Fruit fly (Drosophila melanogaster): ENCODE measurements around the gene CG17261.
A peak's percentile ranks its signal among the peaks of the same experiment; 100 is the strongest.

Gene CG17261

dm6 chr2L:3044660-3045504 is 2.5 kb downstream of the CG17261 start:
- TF ChIP-seq N (GFP tag; optimal IDR thresholded peaks at IDR 0.05) (no peak), h (GFP tag; optimal IDR thresholded peaks at IDR 0.05) (peak; percentile 51), Rel (GFP tag; optimal IDR thresholded peaks at IDR 0.05) (no peak), Rel (tag; optimal IDR thresholded peaks at IDR 0.05) (peak; percentile 95), OdsH (GFP tag; optimal IDR thresholded peaks at IDR 0.05) (no peak), fru (GFP tag; optimal IDR thresholded peaks at IDR 0.05) (no peak), Hnf4 (GFP tag; optimal IDR thresholded peaks at IDR 0.05) (no peak), usp (GFP tag; optimal IDR thresholded peaks at IDR 0.05) (no peak), Jra (GFP tag; optimal IDR thresholded peaks at IDR 0.05) (no peak), dsf (GFP tag; optimal IDR thresholded peaks at IDR 0.05; ENCODE audit: borderline replicate concordance) (no peak), Hr83 (GFP tag; optimal IDR thresholded peaks at IDR 0.05; ENCODE audit: poor library complexity, severe bottlenecking) (peak; percentile 2)

- TF ChIP-seq psq (GFP tag; optimal IDR thresholded peaks at IDR 0.05) (peak; percentile 51), dl (GFP tag; optimal IDR thresholded peaks at IDR 0.05; ENCODE audit: insufficient read depth in 1 of 2, partially characterized antibody in 2 of 2) (no peak), HLH106 (tag; optimal IDR thresholded peaks at IDR 0.05) (peak; percentile 26), ey (GFP tag; optimal IDR thresholded peaks at IDR 0.05) (peak; percentile 58), dmrt93B (GFP tag; optimal IDR thresholded peaks at IDR 0.05) (peak; percentile 55), Abd-B (GFP tag; optimal IDR thresholded peaks at IDR 0.05) (no peak), N (GFP tag; optimal IDR thresholded peaks at IDR 0.05) (no peak), br (GFP tag; optimal IDR thresholded peaks at IDR 0.05) (peak; percentile 53), woc (GFP tag; optimal IDR thresholded peaks at IDR 0.05) (peak; percentile 95), Myc (optimal IDR thresholded peaks at IDR 0.05) (no peak), pan (optimal IDR thresholded peaks at IDR 0.05) (no peak), foxo (GFP tag; optimal IDR thresholded peaks at IDR 0.05) (peak in 1 of 2 experiments; percentile 70), Mio (GFP tag; optimal IDR thresholded peaks at IDR 0.05) (no peak), brk (GFP tag; optimal IDR thresholded peaks at IDR 0.05) (no peak), OdsH (GFP tag; optimal IDR thresholded peaks at IDR 0.05) (peak; percentile 67), fru (GFP tag; optimal IDR thresholded peaks at IDR 0.05) (peak; percentile 72), sage (GFP tag; optimal IDR thresholded peaks at IDR 0.05) (peak; percentile 16), rgr (GFP tag; optimal IDR thresholded peaks at IDR 0.05) (peak; percentile 47), Vsx2 (GFP tag; optimal IDR thresholded peaks at IDR 0.05; ENCODE audit: partially characterized antibody) (no peak), CG32264 (GFP tag; optimal IDR thresholded peaks at IDR 0.05) (no peak), sv (GFP tag; optimal IDR thresholded peaks at IDR 0.05) (peak; percentile 60), CG9705 (GFP tag; optimal IDR thresholded peaks at IDR 0.05) (peak; percentile 33), h (GFP tag; optimal IDR thresholded peaks at IDR 0.05) (peak; percentile 38), Sp1 (GFP tag; optimal IDR thresholded peaks at IDR 0.05) (peak; percentile 66), Rel (GFP tag; optimal IDR thresholded peaks at IDR 0.05) (no peak), Rel (tag; optimal IDR thresholded peaks at IDR 0.05) (peak; percentile 24), Hr78 (GFP tag; optimal IDR thresholded peaks at IDR 0.05) (no peak)
Measured at dm6 chr2L:3055710-3056447, 13.5 kb downstream of the CG17261 start.

dm6 chr2L:3056448-3056790 is 14.1 kb downstream of the CG17261 start, which contains the start of gene FASN1:
Gene FASN1 (plus strand): TSS chr2L:3056598.
- TF ChIP-seq fru (GFP tag; optimal IDR thresholded peaks at IDR 0.05) (no peak), br (GFP tag; optimal IDR thresholded peaks at IDR 0.05) (peak; percentile 17), OdsH (GFP tag; optimal IDR thresholded peaks at IDR 0.05) (no peak), tai (GFP tag; optimal IDR thresholded peaks at IDR 0.05) (no peak), h (GFP tag; optimal IDR thresholded peaks at IDR 0.05) (peak; percentile 23), psq (GFP tag; optimal IDR thresholded peaks at IDR 0.05) (no peak), HLH106 (tag; optimal IDR thresholded peaks at IDR 0.05) (peak; percentile 29), Hr83 (GFP tag; optimal IDR thresholded peaks at IDR 0.05; ENCODE audit: poor library complexity, severe bottlenecking) (peak; percentile 70), woc (GFP tag; optimal IDR thresholded peaks at IDR 0.05) (no peak), Sp1 (GFP tag; optimal IDR thresholded peaks at IDR 0.05) (peak; percentile 27), Abd-B (GFP tag; optimal IDR thresholded peaks at IDR 0.05) (no peak), Dif (GFP tag; optimal IDR thresholded peaks at IDR 0.05; ENCODE audit: partially characterized antibody) (peak; percentile 72), Myc (optimal IDR thresholded peaks at IDR 0.05) (no peak), CG32264 (GFP tag; optimal IDR thresholded peaks at IDR 0.05) (no peak), Hnf4 (GFP tag; optimal IDR thresholded peaks at IDR 0.05) (no peak), Rel (GFP tag; optimal IDR thresholded peaks at IDR 0.05) (no peak), Rel (tag; optimal IDR thresholded peaks at IDR 0.05) (peak; percentile 47), rgr (GFP tag; optimal IDR thresholded peaks at IDR 0.05) (peak; percentile 26), dl (GFP tag; optimal IDR thresholded peaks at IDR 0.05; ENCODE audit: insufficient read depth in 1 of 2, partially characterized antibody in 2 of 2) (no peak), usp (GFP tag; optimal IDR thresholded peaks at IDR 0.05) (no peak), ey (GFP tag; optimal IDR thresholded peaks at IDR 0.05) (no peak), dmrt93B (GFP tag; optimal IDR thresholded peaks at IDR 0.05) (no peak), sv (GFP tag; optimal IDR thresholded peaks at IDR 0.05) (no peak), sage (GFP tag; optimal IDR thresholded peaks at IDR 0.05) (no peak), Hr78 (GFP tag; optimal IDR thresholded peaks at IDR 0.05) (no peak), Jra (GFP tag; optimal IDR thresholded peaks at IDR 0.05) (peak; percentile 48), CG9705 (GFP tag; optimal IDR thresholded peaks at IDR 0.05) (no peak)
